Worm (Caenorhabditis elegans): ENCODE data around the gene Y4C6B.2.

Y4C6B.2 gene

DNA sequence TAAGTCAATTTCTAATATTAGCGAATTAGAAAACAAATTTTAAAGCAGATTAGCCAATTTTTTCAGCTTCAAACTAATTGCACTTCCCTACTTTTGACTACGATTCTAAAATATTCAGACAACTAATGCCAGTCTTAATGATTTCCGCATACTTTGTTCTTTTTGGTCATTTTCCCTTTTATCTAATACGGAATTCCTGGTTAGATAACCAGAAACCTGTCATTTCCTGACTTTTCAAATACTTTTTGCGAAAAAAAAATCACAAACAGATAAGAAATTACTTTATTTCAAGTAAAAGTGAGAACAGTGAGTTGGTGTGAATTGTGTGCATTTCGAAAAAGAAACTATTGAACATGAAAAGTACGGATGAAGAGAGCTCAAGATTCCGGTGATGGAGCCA, 40.8 kb downstream of the Y4C6B.2 start:
- TF ChIP-seq mdl-1 (tag; optimal IDR thresholded peaks at IDR 0.05) (no peak), mbf-1 (tag; optimal IDR thresholded peaks at IDR 0.05) (no peak), nhr-11 (tag; optimal IDR thresholded peaks at IDR 0.05) (no peak), nhr-25 (tag; optimal IDR thresholded peaks at IDR 0.05) (no peak), aly-2 (tag; optimal IDR thresholded peaks at IDR 0.05) (no peak), fos-1 (tag; optimal IDR thresholded peaks at IDR 0.05) (peak; percentile 51), snpc-4 (tag; optimal IDR thresholded peaks at IDR 0.05) (no peak), sem-4 (tag; optimal IDR thresholded peaks at IDR 0.05) (no peak)

DNA sequence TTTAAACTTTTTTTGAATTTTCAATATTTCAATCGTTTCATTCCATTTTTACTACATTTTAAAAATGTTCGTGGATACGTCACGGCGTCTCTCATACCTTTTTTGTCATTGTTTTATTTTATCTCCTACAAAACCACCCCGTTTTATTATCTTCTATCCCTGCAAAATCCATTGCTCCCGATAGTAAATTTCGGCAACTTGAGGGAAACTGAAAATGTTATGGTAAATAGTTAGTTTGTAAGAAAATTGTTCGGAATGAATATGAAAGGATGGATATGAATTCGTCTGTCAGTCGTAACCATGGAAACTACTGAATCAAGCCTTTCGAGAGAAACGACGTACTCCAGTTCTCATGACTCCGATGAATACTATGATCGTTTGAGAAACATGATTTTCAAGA, 42.0 kb downstream of the Y4C6B.2 start, which contains the start of gene F41H10.2:
Gene F41H10.2 (plus strand): TSS at position 301 of the 400 bp plus-strand sequence.
- TF ChIP-seq sma-9 (GFP tag; optimal IDR thresholded peaks at IDR 0.05) (no peak), sma-9 (tag; optimal IDR thresholded peaks at IDR 0.05) (no peak), lsy-2 (tag; optimal IDR thresholded peaks at IDR 0.05) (no peak), nhr-21 (tag; optimal IDR thresholded peaks at IDR 0.05) (no peak), nhr-6 (tag; optimal IDR thresholded peaks at IDR 0.05) (no peak)

DNA sequence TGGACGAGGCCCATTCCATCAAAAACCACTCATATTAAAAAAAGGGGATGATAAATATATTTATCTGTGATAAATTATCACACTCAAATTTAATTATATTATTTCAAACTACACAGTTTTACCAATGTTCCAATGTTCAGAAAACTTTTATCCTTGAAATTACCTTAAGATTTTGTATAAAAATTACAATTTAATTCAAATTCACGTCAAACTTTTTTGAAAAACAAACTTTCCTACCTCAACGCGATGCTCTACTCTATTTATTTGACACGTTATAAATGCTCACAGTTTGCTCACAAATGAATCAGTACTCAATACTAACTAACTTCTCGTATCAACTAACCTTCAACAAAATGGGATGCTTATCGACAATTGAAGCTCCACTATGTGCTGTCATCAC, 43.2 kb downstream of the Y4C6B.2 start, which contains the start of gene F41H10.1:
Gene F41H10.1 (plus strand): TSS at position 301 of the 400 bp plus-strand sequence.
- TF ChIP-seq mab-5 (tag; optimal IDR thresholded peaks at IDR 0.05) = no peak
- no peak for TF ChIP-seq nhr-25 (tag; optimal IDR thresholded peaks at IDR 0.05)
- no peak for TF ChIP-seq gmeb-1 (tag; optimal IDR thresholded peaks at IDR 0.05)
- TF ChIP-seq ZK546.5 (tag; optimal IDR thresholded peaks at IDR 0.05) = no peak
- TF ChIP-seq zag-1 (tag; optimal IDR thresholded peaks at IDR 0.05) = no peak
- no peak for TF ChIP-seq lsy-2 (tag; optimal IDR thresholded peaks at IDR 0.05)
- TF ChIP-seq elt-3 (tag; optimal IDR thresholded peaks at IDR 0.05) = no peak
- TF ChIP-seq nhr-237 (tag; optimal IDR thresholded peaks at IDR 0.05) = no peak
- no peak for TF ChIP-seq egl-27 (tag; optimal IDR thresholded peaks at IDR 0.05)
- no peak for TF ChIP-seq F13H6.1 (tag; optimal IDR thresholded peaks at IDR 0.05)
- no peak for TF ChIP-seq ceh-16 (tag; optimal IDR thresholded peaks at IDR 0.05)
- no peak for TF ChIP-seq peb-1 (tag; optimal IDR thresholded peaks at IDR 0.05)
- no peak for TF ChIP-seq R02D3.7 (tag; optimal IDR thresholded peaks at IDR 0.05)

DNA sequence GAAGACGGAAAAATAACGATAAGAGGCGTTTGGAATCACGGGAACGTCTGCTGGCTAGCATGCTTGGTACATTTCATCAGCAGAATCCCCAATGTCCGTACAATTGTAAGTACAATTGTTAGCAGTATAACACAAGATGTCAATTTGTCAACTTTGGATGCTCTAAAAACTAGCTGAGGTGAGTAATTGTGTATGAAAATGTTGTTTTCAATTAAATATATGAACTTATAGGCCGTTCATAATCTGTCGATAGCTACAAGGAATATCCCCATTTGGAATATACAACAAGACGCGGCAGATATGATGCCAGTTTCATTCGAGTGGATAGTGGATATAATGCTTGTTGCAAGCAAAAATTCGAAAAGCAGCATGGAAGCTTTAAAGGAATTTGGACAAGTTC, 45.6 kb downstream of the Y4C6B.2 start, which contains the start of gene F41H10.12:
Gene F41H10.12 (plus strand): TSS at position 301 of the 400 bp plus-strand sequence.
- no peak for TF ChIP-seq nhr-237 (tag; optimal IDR thresholded peaks at IDR 0.05)
- TF ChIP-seq snpc-4 (tag; optimal IDR thresholded peaks at IDR 0.05) = no peak
- TF ChIP-seq dmd-4 (tag; optimal IDR thresholded peaks at IDR 0.05) = no peak
- TF ChIP-seq Y55F3AM.14 (GFP tag; optimal IDR thresholded peaks at IDR 0.05) = no peak
- TF ChIP-seq elt-3 (tag; optimal IDR thresholded peaks at IDR 0.05) = no peak
- TF ChIP-seq skn-1 (tag; optimal IDR thresholded peaks at IDR 0.05) = no peak
- no peak for TF ChIP-seq unc-55 (GFP tag; optimal IDR thresholded peaks at IDR 0.05)

DNA sequence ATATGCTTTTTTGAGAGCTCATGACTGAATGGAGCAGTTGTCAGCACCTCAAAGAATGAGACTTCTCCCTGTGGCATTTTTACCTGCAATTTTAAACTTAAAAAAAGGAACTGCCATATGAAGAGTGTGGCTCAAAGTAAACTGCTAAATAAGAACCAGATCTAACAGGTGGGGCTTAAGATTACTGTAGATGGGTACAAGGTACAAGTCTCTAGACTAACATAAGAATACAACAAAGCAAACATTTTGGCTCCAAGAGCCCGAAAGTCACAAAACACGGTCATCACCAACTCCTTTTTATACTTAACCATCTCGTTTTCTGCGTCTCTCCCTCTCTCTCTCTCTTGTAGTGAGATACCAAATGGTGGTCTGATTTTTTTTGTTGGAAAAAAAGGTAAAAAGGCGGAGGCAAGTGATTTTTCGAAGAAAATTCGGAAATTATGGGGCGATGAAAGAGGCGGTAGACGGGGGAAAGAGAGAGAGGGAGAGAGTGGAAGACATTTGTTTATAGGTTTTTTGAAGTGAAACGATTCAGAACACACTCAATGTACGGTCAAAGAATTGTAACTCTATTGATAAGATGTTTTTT, 49.2 kb downstream of the Y4C6B.2 start, which contains the start of gene elo-6:
Gene elo-6 (minus strand): TSS at position 83 of the 589 bp plus-strand sequence.
- peak; percentile 1 for TF ChIP-seq lin-13 (GFP tag; optimal IDR thresholded peaks at IDR 0.05)
- peak; percentile 31 for TF ChIP-seq F13H6.1 (tag; optimal IDR thresholded peaks at IDR 0.05)
- TF ChIP-seq sma-3 (GFP tag; optimal IDR thresholded peaks at IDR 0.05) = peak; percentile 7
- TF ChIP-seq nhr-129 (tag; optimal IDR thresholded peaks at IDR 0.05) = peak; percentile 54
- TF ChIP-seq egl-27 (tag; optimal IDR thresholded peaks at IDR 0.05) = no peak
- TF ChIP-seq unc-62 (GFP tag; optimal IDR thresholded peaks at IDR 0.05) = no peak
- no peak for TF ChIP-seq dmd-4 (tag; optimal IDR thresholded peaks at IDR 0.05)
- TF ChIP-seq ceh-16 (tag; optimal IDR thresholded peaks at IDR 0.05) = no peak
- peak; percentile 57 for TF ChIP-seq fos-1 (tag; optimal IDR thresholded peaks at IDR 0.05)
- no peak for TF ChIP-seq Y55F3AM.14 (GFP tag; optimal IDR thresholded peaks at IDR 0.05)
- TF ChIP-seq crh-2 (tag; optimal IDR thresholded peaks at IDR 0.05) = peak; percentile 29
- TF ChIP-seq gmeb-1 (tag; optimal IDR thresholded peaks at IDR 0.05) = no peak
- peak; percentile 35 for TF ChIP-seq ama-1 (optimal IDR thresholded peaks at IDR 0.05)
